Worm (Caenorhabditis elegans) whole organism, young adult: ENCODE measurements around the gene phat-6.

ENCODE experiments used
- B0336.3 ChIP-seq: fragments of 200-800 bp; sonication (Bioruptor generic); IDR thresholded peaks from 2 replicates; pipeline ENCODE4 v1.3.6; 2022; ENCODE audit warnings: missing genetic modification characterization, missing compliant biosample characterization
- C17E4.6 ChIP-seq: fragments of 200-800 bp; sonication (Bioruptor generic); IDR thresholded peaks from 2 replicates; pipeline ENCODE4 v1.3.6; 2022; ENCODE audit warnings: missing genetic modification reagents, missing genetic modification characterization, missing compliant biosample characterization
- F37B4.10 ChIP-seq: fragments of 200-800 bp; sonication (Bioruptor generic); IDR thresholded peaks from 2 replicates; pipeline ENCODE4 v1.3.6; 2022; ENCODE audit warnings: missing genetic modification characterization, missing compliant biosample characterization
- F39B2.1 ChIP-seq: fragments of 200-800 bp; sonication (Bioruptor generic); IDR thresholded peaks from 2 replicates; pipeline ENCODE4 v1.3.6; 2022; ENCODE audit warnings: missing genetic modification reagents, missing genetic modification characterization, missing compliant biosample characterization
- F57A8.1 ChIP-seq: fragments of 200-800 bp; sonication (Bioruptor generic); optimal IDR thresholded peaks from 2 replicates; lab custom pipeline; 2018; ENCODE audit warnings: mild to moderate bottlenecking, missing genetic modification characterization, moderate library complexity, missing compliant biosample characterization
- F57C9.4 ChIP-seq: sonication (generic microtip); optimal IDR thresholded peaks from 2 replicates; lab custom pipeline; 2017; ENCODE audit warnings: mild to moderate bottlenecking, missing genetic modification characterization, missing compliant biosample characterization
- Y56A3A.18 ChIP-seq: fragments of 200-800 bp; sonication (Bioruptor generic); IDR thresholded peaks from 2 replicates; pipeline ENCODE4 v1.3.6; 2022; ENCODE audit warnings: missing genetic modification reagents, missing genetic modification characterization, missing compliant biosample characterization
- Y67H2A.10 ChIP-seq: fragments of 200-800 bp; sonication (Bioruptor generic); conservative IDR thresholded peaks from 2 replicates; pipeline ENCODE4 v1.3.6; 2022; ENCODE audit warnings: missing genetic modification reagents, missing genetic modification characterization, missing compliant biosample characterization
- akir-1 ChIP-seq: fragments of 200-800 bp; sonication (Bioruptor generic); optimal IDR thresholded peaks from 2 replicates; lab custom pipeline; 2018; ENCODE audit warnings: mild to moderate bottlenecking, missing genetic modification characterization, moderate library complexity, missing compliant biosample characterization
- aptf-2 ChIP-seq: fragments of 200-800 bp; sonication (Bioruptor generic); conservative IDR thresholded peaks from 2 replicates; pipeline ENCODE4 v1.3.6; 2022; ENCODE audit warnings: missing genetic modification reagents, missing genetic modification characterization, missing compliant biosample characterization
- aptf-3 ChIP-seq: fragments of 200-800 bp; sonication (Bioruptor generic); IDR thresholded peaks from 2 replicates; pipeline ENCODE4 v1.3.6; 2022; ENCODE audit warnings: missing genetic modification characterization, missing compliant biosample characterization
- atf-7 ChIP-seq: sonication (generic microtip); optimal IDR thresholded peaks from 2 replicates; lab custom pipeline; 2017; ENCODE audit warnings: mild to moderate bottlenecking, missing genetic modification characterization, missing compliant biosample characterization
- athp-1 ChIP-seq: sonication (generic microtip); optimal IDR thresholded peaks from 2 replicates; lab custom pipeline; 2017; ENCODE audit warnings: mild to moderate bottlenecking, missing genetic modification characterization, missing compliant biosample characterization
- attf-3 ChIP-seq: fragments of 200-800 bp; sonication (Bioruptor generic); conservative IDR thresholded peaks from 2 replicates; pipeline ENCODE4 v1.3.6; 2022; ENCODE audit warnings: missing genetic modification reagents, missing genetic modification characterization, missing compliant biosample characterization
- attf-5 ChIP-seq: fragments of 200-800 bp; sonication (Bioruptor generic); optimal IDR thresholded peaks from 2 replicates; lab custom pipeline; 2018; ENCODE audit warnings: mild to moderate bottlenecking, missing genetic modification characterization, missing compliant biosample characterization
- bed-2 ChIP-seq: fragments of 200-800 bp; sonication (Bioruptor generic); IDR thresholded peaks from 2 replicates; pipeline ENCODE4 v1.3.6; 2022; ENCODE audit warnings: missing genetic modification reagents, missing genetic modification characterization, missing compliant biosample characterization
- cebp-1 ChIP-seq, 2 experiments: fragments of 200-800 bp in 1 of 2; sonication (Bioruptor generic) in 1 of 2; sonication (generic microtip) in 1 of 2; IDR thresholded peaks in 1 of 2; optimal IDR thresholded peaks in 1 of 2; 2 replicates each; pipeline versions ENCODE4 v1.3.6 to Lab custom; 2017 to 2022; ENCODE audit warnings: missing compliant biosample characterization in 2 of 2, missing genetic modification characterization in 2 of 2, mild to moderate bottlenecking in 1 of 2, missing genetic modification reagents in 1 of 2, moderate library complexity in 1 of 2
- ceh-100 ChIP-seq: fragments of 200-800 bp; sonication (Bioruptor generic); IDR thresholded peaks from 2 replicates; pipeline ENCODE4 v1.3.6; 2022; ENCODE audit warnings: missing genetic modification reagents, missing genetic modification characterization, missing compliant biosample characterization
- ceh-27 ChIP-seq: fragments of 200-800 bp; sonication (Bioruptor generic); optimal IDR thresholded peaks from 2 replicates; lab custom pipeline; 2018; ENCODE audit warnings: mild to moderate bottlenecking, missing genetic modification characterization, moderate library complexity, missing compliant biosample characterization
- ceh-79 ChIP-seq: sonication (generic microtip); optimal IDR thresholded peaks from 2 replicates; lab custom pipeline; 2017; ENCODE audit warnings: mild to moderate bottlenecking, missing genetic modification characterization, missing compliant biosample characterization
- dpl-1 ChIP-seq: fragments of 150-350 bp; optimal IDR thresholded peaks from 2 replicates; lab custom pipeline; 2014; ENCODE audit warnings: missing biosample characterization, missing genetic modification reagents, missing genetic modification characterization
- egl-44 ChIP-seq: fragments of 200-800 bp; sonication (Bioruptor generic); IDR thresholded peaks from 2 replicates; pipeline ENCODE4 v1.3.6; 2022; ENCODE audit warnings: missing genetic modification reagents, missing genetic modification characterization, missing compliant biosample characterization
- fkh-3 ChIP-seq: sonication (generic microtip); optimal IDR thresholded peaks from 2 replicates; lab custom pipeline; 2016; ENCODE audit warnings: mild to moderate bottlenecking, missing genetic modification characterization, missing compliant biosample characterization
- gei-17 ChIP-seq: fragments of 200-800 bp; sonication (Bioruptor generic); optimal IDR thresholded peaks from 2 replicates; lab custom pipeline; 2018; ENCODE audit warnings: mild to moderate bottlenecking, missing genetic modification characterization, missing compliant biosample characterization
- lir-1 ChIP-seq: fragments of 200-800 bp; sonication (Bioruptor generic); conservative IDR thresholded peaks from 2 replicates; pipeline ENCODE4 v1.3.6; 2022; ENCODE audit warnings: missing genetic modification reagents, missing genetic modification characterization, missing compliant biosample characterization
- madf-8 ChIP-seq: fragments of 200-800 bp; sonication (Bioruptor generic); conservative IDR thresholded peaks from 2 replicates; pipeline ENCODE4 v1.3.6; 2022; ENCODE audit warnings: missing genetic modification reagents, missing genetic modification characterization, missing compliant biosample characterization
- mel-28 ChIP-seq: sonication (generic microtip); optimal IDR thresholded peaks from 2 replicates; lab custom pipeline; 2016; ENCODE audit warnings: borderline replicate concordance, mild to moderate bottlenecking, missing genetic modification characterization, missing compliant biosample characterization
- mes-4 ChIP-seq: sonication (generic microtip); optimal IDR thresholded peaks from 2 replicates; lab custom pipeline; 2016; ENCODE audit warnings: missing genotype, missing genetic modification characterization, missing compliant biosample characterization
- nfya-1 ChIP-seq: sonication (generic microtip); optimal IDR thresholded peaks from 2 replicates; lab custom pipeline; 2017; ENCODE audit warnings: antibody characterized with exemption, missing compliant biosample characterization, missing genetic modification characterization, borderline replicate concordance; ENCODE audit not compliant: insufficient read depth
- nfyb-1 ChIP-seq: fragments of 200-800 bp; sonication (Bioruptor generic); IDR thresholded peaks from 2 replicates; pipeline ENCODE4 v1.3.6; 2022; ENCODE audit warnings: missing genetic modification reagents, missing genetic modification characterization, missing compliant biosample characterization
- nhr-80 ChIP-seq: sonication (generic microtip); optimal IDR thresholded peaks from 2 replicates; lab custom pipeline; 2016; ENCODE audit warnings: missing genetic modification characterization, missing compliant biosample characterization
- repo-1 ChIP-seq: sonication (generic microtip); optimal IDR thresholded peaks from 2 replicates; lab custom pipeline; 2017; ENCODE audit warnings: mild to moderate bottlenecking, missing genetic modification characterization, missing compliant biosample characterization
- sdz-38 ChIP-seq: sonication (generic microtip); optimal IDR thresholded peaks from 2 replicates; lab custom pipeline; 2016; ENCODE audit warnings: missing genotype, missing genetic modification characterization, missing compliant biosample characterization
- sea-2 ChIP-seq: fragments of 200-800 bp; sonication (Bioruptor generic); IDR thresholded peaks from 2 replicates; pipeline ENCODE4 v1.3.6; 2022; ENCODE audit warnings: missing genetic modification characterization, missing compliant biosample characterization
- snpc-1.1 ChIP-seq: sonication (generic microtip); optimal IDR thresholded peaks from 2 replicates; lab custom pipeline; 2017; ENCODE audit warnings: missing genetic modification characterization, mild to moderate bottlenecking, missing compliant biosample characterization, antibody characterized with exemption, moderate library complexity, missing genotype, missing genetic modification reagents; ENCODE audit not compliant: insufficient read depth
- somi-1 ChIP-seq: fragments of 200-800 bp; sonication (Bioruptor generic); optimal IDR thresholded peaks from 2 replicates; lab custom pipeline; 2018; ENCODE audit warnings: mild to moderate bottlenecking, missing genetic modification characterization, missing compliant biosample characterization
- tbp1 ChIP-seq: fragments of 200-800 bp; sonication (Bioruptor generic); optimal IDR thresholded peaks from 2 replicates; lab custom pipeline; 2018; ENCODE audit warnings: mild to moderate bottlenecking, missing genetic modification characterization, missing compliant biosample characterization
- unc-130 ChIP-seq: sonication (generic microtip); optimal IDR thresholded peaks from 2 replicates; lab custom pipeline; 2016; ENCODE audit warnings: missing genetic modification reagents, missing genetic modification characterization, missing compliant biosample characterization
- xnd-1 ChIP-seq: sonication (generic microtip); optimal IDR thresholded peaks from 2 replicates; lab custom pipeline; 2016; ENCODE audit warnings: missing genotype, missing genetic modification reagents, missing genetic modification characterization, missing compliant biosample characterization
- zfh-2 ChIP-seq: fragments of 200-800 bp; sonication (Bioruptor generic); conservative IDR thresholded peaks from 2 replicates; pipeline ENCODE4 v1.3.6; 2022; ENCODE audit warnings: missing genetic modification reagents, missing genetic modification characterization, missing compliant biosample characterization
- zim-3 ChIP-seq: sonication (generic microtip); optimal IDR thresholded peaks from 2 replicates; lab custom pipeline; 2017; ENCODE audit warnings: mild to moderate bottlenecking, missing genetic modification characterization, moderate library complexity, missing compliant biosample characterization
- ztf-18 ChIP-seq: sonication (generic microtip); optimal IDR thresholded peaks from 2 replicates; lab custom pipeline; 2016; ENCODE audit warnings: missing genotype, mild to moderate bottlenecking, missing genetic modification characterization, missing compliant biosample characterization
- ztf-26 ChIP-seq: sonication (generic microtip); optimal IDR thresholded peaks from 2 replicates; lab custom pipeline; 2017; ENCODE audit warnings: missing genetic modification characterization, missing compliant biosample characterization

Gene phat-6

DNA sequence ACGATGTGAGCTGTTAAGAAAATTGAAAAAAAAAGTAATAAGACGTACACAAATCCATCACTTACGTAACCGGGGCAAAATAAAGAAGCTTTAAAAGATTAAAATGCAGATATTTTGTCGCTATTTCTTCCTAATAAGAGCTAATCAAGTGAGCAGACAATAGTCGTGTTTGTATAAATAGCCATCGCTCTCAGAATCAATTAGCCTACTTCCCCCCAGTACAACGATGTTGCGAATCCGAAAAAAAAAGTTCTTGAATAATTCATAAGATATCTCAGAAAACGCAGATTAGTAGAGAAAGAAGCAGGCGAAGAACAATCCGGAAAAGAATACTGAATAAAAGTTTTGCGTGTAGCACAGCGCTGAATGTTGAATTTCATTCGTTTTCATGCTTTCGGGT, 21.1 kb upstream of the phat-6 start:
- TF ChIP-seq attf-3 (GFP tag; lab: Robert Waterston, UW) (no peak), Y67H2A.10 (GFP tag; lab: Robert Waterston, UW) (no peak), madf-8 (GFP tag; lab: Robert Waterston, UW) (no peak), ceh-27 (GFP tag; lab: Kevin White, UChicago) (no peak), somi-1 (no peak), B0336.3 (GFP tag; lab: Robert Waterston, UW) (no peak), F57C9.4 (tag; lab: Kevin White, UChicago) (no peak), zim-3 (tag; lab: Kevin White, UChicago) (no peak), xnd-1 (tag; lab: Kevin White, UChicago) (no peak), tbp1 (GFP tag; lab: Kevin White, UChicago) (no peak), nfyb-1 (GFP tag; lab: Robert Waterston, UW) (no peak)
- TF ChIP-seq, all 124 proteins: peak for 0

DNA sequence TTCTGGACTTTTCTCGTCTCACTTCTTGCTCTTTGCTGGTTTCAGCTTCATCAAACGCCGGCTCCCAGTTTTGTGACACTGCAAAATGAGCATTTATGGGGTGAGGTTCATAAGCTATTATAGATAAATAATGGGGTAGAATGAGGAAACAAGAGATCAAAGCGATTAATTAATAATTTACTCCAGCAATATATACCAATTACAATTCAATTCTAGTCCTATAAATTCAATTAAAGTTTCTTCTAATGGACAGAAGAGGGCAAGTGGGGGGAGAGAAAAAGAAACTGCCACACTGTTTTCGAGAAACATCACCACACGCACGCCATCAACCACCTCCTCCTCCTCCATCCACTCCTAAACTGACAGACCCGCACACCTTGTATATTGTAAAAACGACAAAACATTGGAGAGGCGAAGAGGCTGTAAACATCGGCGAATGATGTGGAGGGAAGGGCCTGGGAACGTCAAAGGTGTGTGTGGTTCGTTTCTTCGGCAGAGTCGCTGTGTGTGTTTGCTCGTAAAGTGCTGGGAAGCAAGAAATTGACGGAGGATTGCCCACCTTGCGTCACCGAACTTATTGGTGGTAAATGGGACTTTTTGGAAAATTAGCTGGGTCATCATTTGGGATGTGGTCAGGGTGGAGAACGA, 19.1 kb upstream of the phat-6 start, which contains the start of the genes H03A11.13 and famk-1:
TSS of gene H03A11.13 (minus strand) at position 51 of the 648 bp plus-strand sequence.
TSS of gene famk-1 (minus strand) at position 78 of the 648 bp plus-strand sequence.
- TF ChIP-seq F37B4.10 (GFP tag; lab: Robert Waterston, UW): no peak
- TF ChIP-seq F57A8.1 (GFP tag; lab: Kevin White, UChicago): no peak
- no peak for TF ChIP-seq ztf-18 (tag; lab: Kevin White, UChicago)
- TF ChIP-seq zfh-2 (GFP tag; lab: Robert Waterston, UW): peak; percentile 53; the same call in 1 of the 2 replicates
- no peak for TF ChIP-seq Y67H2A.10 (GFP tag; lab: Robert Waterston, UW)

DNA sequence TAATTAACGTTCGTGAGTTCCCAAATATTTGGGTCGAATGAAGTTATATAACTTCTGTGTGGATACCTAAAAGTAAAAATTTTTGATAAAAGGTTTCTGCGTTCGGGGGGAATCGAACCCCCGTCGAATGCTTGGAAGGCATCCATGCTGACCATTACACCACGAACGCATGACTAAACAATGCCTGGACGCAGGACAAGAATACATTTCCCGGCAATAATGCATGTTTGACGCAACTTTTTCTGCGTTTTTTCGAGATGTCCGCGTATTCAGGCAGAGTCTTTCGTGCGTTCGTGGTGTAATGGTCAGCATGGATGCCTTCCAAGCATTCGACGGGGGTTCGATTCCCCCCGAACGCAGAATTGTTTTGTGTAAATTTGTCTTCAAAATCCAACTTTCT, 6.5 kb upstream of the phat-6 start:
- peak; percentile 86 for TF ChIP-seq mes-4 (tag; lab: Kevin White, UChicago)
- TF ChIP-seq egl-44: peak; percentile 58; the same call in 1 of the 2 replicates
- no peak for TF ChIP-seq F39B2.1 (GFP tag; lab: Robert Waterston, UW)
- no peak for TF ChIP-seq sea-2
- peak; percentile 59 for TF ChIP-seq atf-7 (tag; lab: Kevin White, UChicago)
- peak; percentile 55 for TF ChIP-seq lir-1 (GFP tag; lab: Robert Waterston, UW)
- TF ChIP-seq ztf-26 (tag; lab: Kevin White, UChicago): peak; percentile 71
- peak; percentile 92 for TF ChIP-seq aptf-3 (GFP tag; lab: Robert Waterston, UW)
- peak; percentile 95 for TF ChIP-seq Y56A3A.18 (GFP tag; lab: Robert Waterston, UW)
- TF ChIP-seq ceh-79 (tag; lab: Kevin White, UChicago): no peak
- peak; percentile 68; the same call in 1 of the 2 replicates for TF ChIP-seq C17E4.6 (GFP tag; lab: Robert Waterston, UW)
- TF ChIP-seq gei-17 (GFP tag; lab: Kevin White, UChicago): peak; percentile 78
- TF ChIP-seq unc-130 (GFP tag; lab: Kevin White, UChicago): peak; percentile 29
- no peak for TF ChIP-seq nfya-1 (tag; lab: Kevin White, UChicago)
- TF ChIP-seq bed-2 (GFP tag; lab: Robert Waterston, UW): peak; percentile 69; the same call in 1 of the 2 replicates
- TF ChIP-seq ceh-27 (GFP tag; lab: Kevin White, UChicago): peak; percentile 65
- peak; percentile 63 for TF ChIP-seq attf-5
- peak; percentile 30; the same call in 1 of the 2 replicates for TF ChIP-seq madf-8 (GFP tag; lab: Robert Waterston, UW)
- no peak for TF ChIP-seq sdz-38 (tag; lab: Kevin White, UChicago)
- TF ChIP-seq mel-28 (tag; lab: Kevin White, UChicago): peak; percentile 26
- peak; percentile 61 for TF ChIP-seq cebp-1 (GFP tag; IDR thresholded peaks at IDR 0.05; lab: Robert Waterston, UW)
- TF ChIP-seq cebp-1 (tag; optimal IDR thresholded peaks at IDR 0.05; lab: Kevin White, UChicago): no peak
- TF ChIP-seq ceh-100 (GFP tag; lab: Robert Waterston, UW): peak; percentile 67
- peak; percentile 42 for TF ChIP-seq nhr-80 (tag; lab: Kevin White, UChicago)
- peak; percentile 55 for TF ChIP-seq fkh-3 (tag; lab: Kevin White, UChicago)
- TF ChIP-seq dpl-1: peak; percentile 22
- peak; percentile 86 for TF ChIP-seq repo-1 (tag; lab: Kevin White, UChicago)
- TF ChIP-seq athp-1 (tag; lab: Kevin White, UChicago): peak; percentile 90
- TF ChIP-seq snpc-1.1: peak; percentile 74
- TF ChIP-seq akir-1 (GFP tag; lab: Kevin White, UChicago): peak; percentile 46
- peak; percentile 71 for TF ChIP-seq aptf-2 (GFP tag; lab: Robert Waterston, UW)
